Fruit fly (Drosophila melanogaster) whole organism, embryonic: ENCODE results near the gene CG17207.

Experiments
- Asciz ChIP-seq: fragments of 200-800 bp; sonication (Bioruptor generic); optimal IDR thresholded peaks from 2 replicates; lab custom pipeline; 2017; ENCODE audit warnings: missing biosample characterization, mild to moderate bottlenecking, missing genetic modification characterization, missing genetic modification reagents
- CG10147 ChIP-seq: fragments of 200-800 bp; sonication (Bioruptor generic); optimal IDR thresholded peaks from 2 replicates; lab custom pipeline; 2019; ENCODE audit warnings: missing biosample characterization, mild to moderate bottlenecking, missing genetic modification characterization, moderate library complexity
- CG10267 ChIP-seq: fragments of 200-800 bp; sonication (Bioruptor generic); optimal IDR thresholded peaks from 2 replicates; lab custom pipeline; 2018; ENCODE audit warnings: missing biosample characterization, mild to moderate bottlenecking, missing genetic modification characterization, moderate library complexity
- CG10366 ChIP-seq: fragments of 200-800 bp; sonication (Bioruptor generic); IDR thresholded peaks from 2 replicates; pipeline ENCODE4 v1.3.6; 2022; ENCODE audit warnings: missing biosample characterization, missing genetic modification characterization
- CG10543 ChIP-seq: fragments of 200-800 bp; sonication (Bioruptor generic); optimal IDR thresholded peaks from 3 replicates; lab custom pipeline; 2017; ENCODE audit warnings: missing biosample characterization, mild to moderate bottlenecking, missing genetic modification characterization, moderate library complexity
- CG11695 ChIP-seq: fragments of 200-800 bp; sonication (Bioruptor generic); IDR thresholded peaks from 3 replicates; pipeline ENCODE4 v1.3.6; 2022; ENCODE audit warnings: missing biosample characterization, missing genetic modification characterization
- CG12391 ChIP-seq: fragments of 200-800 bp; sonication (Bioruptor generic); optimal IDR thresholded peaks from 3 replicates; lab custom pipeline; 2018; ENCODE audit warnings: missing biosample characterization, mild to moderate bottlenecking, missing genetic modification characterization, moderate library complexity
- CG13296 ChIP-seq: fragments of 200-800 bp; sonication (Bioruptor generic); optimal IDR thresholded peaks from 3 replicates; lab custom pipeline; 2018; ENCODE audit warnings: missing biosample characterization, mild to moderate bottlenecking, missing genetic modification characterization
- CG14860 ChIP-seq: fragments of 200-800 bp; sonication (Bioruptor generic); IDR thresholded peaks from 3 replicates; pipeline ENCODE4 v1.3.6; 2022; ENCODE audit warnings: missing biosample characterization, missing genetic modification characterization; ENCODE audit not compliant: partially characterized antibody
- CG15479 ChIP-seq: fragments of 200-800 bp; sonication (Bioruptor generic); optimal IDR thresholded peaks from 3 replicates; lab custom pipeline; 2019; ENCODE audit warnings: missing biosample characterization, mild to moderate bottlenecking, missing genetic modification characterization, moderate library complexity
- CG15514 ChIP-seq: fragments of 200-800 bp; sonication (Bioruptor generic); optimal IDR thresholded peaks from 3 replicates; lab custom pipeline; 2017; ENCODE audit warnings: missing biosample characterization, missing genetic modification characterization, mild to moderate bottlenecking, moderate library complexity, missing genetic modification reagents
- CG1602 ChIP-seq: fragments of 200-800 bp; sonication (Bioruptor generic); optimal IDR thresholded peaks from 3 replicates; lab custom pipeline; 2016; ENCODE audit warnings: missing biosample characterization, missing genetic modification characterization
- CG1647 ChIP-seq: fragments of 200-800 bp; sonication (Bioruptor generic); optimal IDR thresholded peaks from 3 replicates; lab custom pipeline; 2016; ENCODE audit warnings: missing biosample characterization, missing genetic modification characterization
- CG17328 ChIP-seq: fragments of 200-800 bp; sonication (Bioruptor generic); IDR thresholded peaks from 2 replicates; pipeline ENCODE4 v1.3.6; 2022; ENCODE audit warnings: missing biosample characterization, missing genetic modification characterization
- CG17385 ChIP-seq: fragments of 200-800 bp; sonication (Bioruptor generic); optimal IDR thresholded peaks from 3 replicates; lab custom pipeline; 2018; ENCODE audit warnings: missing biosample characterization, mild to moderate bottlenecking, missing genetic modification characterization
- CG2202 ChIP-seq: fragments of 200-800 bp; sonication (Bioruptor generic); optimal IDR thresholded peaks from 2 replicates; lab custom pipeline; 2018; ENCODE audit warnings: missing biosample characterization, mild to moderate bottlenecking, missing genetic modification characterization
- CG32532 ChIP-seq: fragments of 200-800 bp; sonication (Bioruptor generic); IDR thresholded peaks from 2 replicates; pipeline ENCODE4 v1.3.6; 2022; ENCODE audit warnings: missing biosample characterization, missing genetic modification characterization
- CG3407 ChIP-seq: fragments of 200-800 bp; sonication (Bioruptor generic); optimal IDR thresholded peaks from 2 replicates; lab custom pipeline; 2018; ENCODE audit warnings: missing biosample characterization, mild to moderate bottlenecking, missing genetic modification characterization
- CG3847 ChIP-seq: fragments of 200-800 bp; sonication (Bioruptor generic); IDR thresholded peaks from 2 replicates; pipeline ENCODE4 v1.3.6; 2022; ENCODE audit warnings: missing biosample characterization, missing genetic modification characterization
- CG4820 ChIP-seq: fragments of 200-800 bp; sonication (Bioruptor generic); optimal IDR thresholded peaks from 3 replicates; lab custom pipeline; 2016; ENCODE audit warnings: missing biosample characterization, missing genetic modification characterization
- CG6689 ChIP-seq: fragments of 200-800 bp; sonication (Bioruptor generic); IDR thresholded peaks from 2 replicates; pipeline ENCODE4 v1.3.6; 2022; ENCODE audit warnings: missing biosample characterization, missing genetic modification characterization
- CG8478 ChIP-seq: fragments of >200 bp; optimal IDR thresholded peaks from 2 replicates; lab custom pipeline; 2018
- CG9932 ChIP-seq: fragments of 200-800 bp; sonication (Bioruptor generic); IDR thresholded peaks from 2 replicates; pipeline ENCODE4 v1.3.6; 2022; ENCODE audit warnings: missing biosample characterization, missing genetic modification characterization
- Dip2 ChIP-seq: fragments of 200-800 bp; sonication (Bioruptor generic); IDR thresholded peaks from 2 replicates; pipeline ENCODE4 v1.3.6; 2022; ENCODE audit warnings: missing biosample characterization, missing genetic modification characterization
- Elba2 ChIP-seq: fragments of 200-800 bp; sonication (Bioruptor generic); optimal IDR thresholded peaks from 3 replicates; lab custom pipeline; 2016; ENCODE audit warnings: missing biosample characterization, missing genetic modification characterization
- GATAe ChIP-seq: fragments of 200-800 bp; sonication (Bioruptor generic); conservative IDR thresholded peaks from 2 replicates; pipeline ENCODE4 v1.3.6; 2022; ENCODE audit warnings: missing biosample characterization, missing genetic modification characterization
- Hand ChIP-seq: fragments of 200-800 bp; sonication (Bioruptor generic); optimal IDR thresholded peaks from 2 replicates; lab custom pipeline; 2017; ENCODE audit warnings: mild to moderate bottlenecking, missing biosample characterization, missing genetic modification reagents, missing genetic modification characterization
- HmgD ChIP-seq: fragments of 200-800 bp; sonication (Bioruptor generic); optimal IDR thresholded peaks from 3 replicates; lab custom pipeline; 2016; ENCODE audit warnings: missing biosample characterization, missing genetic modification characterization
- Hr78 ChIP-seq, 2 experiments: fragments of 200-800 bp in 1 of 2; fragments of >200 bp in 1 of 2; sonication (Bioruptor generic) in 1 of 2; optimal IDR thresholded peaks; 2 replicates each; lab custom pipeline; 2017 to 2019; ENCODE audit warnings: missing biosample characterization in 2 of 2, missing genetic modification characterization in 2 of 2, mild to moderate bottlenecking in 1 of 2, moderate library complexity in 1 of 2
- Lim3 ChIP-seq: fragments of 200-800 bp; sonication (Bioruptor generic); IDR thresholded peaks from 2 replicates; pipeline ENCODE4 v1.3.6; 2022; ENCODE audit warnings: missing biosample characterization, missing genetic modification characterization
- MTF-1 ChIP-seq: fragments of 200-800 bp; sonication (Bioruptor generic); optimal IDR thresholded peaks from 2 replicates; lab custom pipeline; 2018; ENCODE audit warnings: missing biosample characterization, mild to moderate bottlenecking, missing genetic modification characterization, borderline replicate concordance
- Max ChIP-seq: fragments of 200-800 bp; sonication (Bioruptor generic); optimal IDR thresholded peaks from 2 replicates; lab custom pipeline; 2016; ENCODE audit warnings: missing biosample characterization, mild to moderate bottlenecking, missing genetic modification characterization
- Mes4 ChIP-seq: fragments of 200-800 bp; sonication (Bioruptor generic); optimal IDR thresholded peaks from 2 replicates; lab custom pipeline; 2016; ENCODE audit warnings: missing biosample characterization, missing genetic modification characterization
- Ptx1 ChIP-seq: fragments of 200-800 bp; sonication (Bioruptor generic); IDR thresholded peaks from 2 replicates; pipeline ENCODE4 v1.3.6; 2022; ENCODE audit warnings: missing biosample characterization, missing genetic modification characterization
- Scr ChIP-seq: fragments of 200-800 bp; sonication (Bioruptor generic); IDR thresholded peaks from 2 replicates; pipeline ENCODE4 v1.3.6; 2022; ENCODE audit warnings: missing biosample characterization, missing genetic modification characterization; ENCODE audit not compliant: partially characterized antibody
- bab2 ChIP-seq: fragments of 200-800 bp; sonication (Bioruptor generic); optimal IDR thresholded peaks from 2 replicates; lab custom pipeline; 2016; ENCODE audit warnings: missing biosample characterization, missing genetic modification characterization
- cad ChIP-seq: fragments of >200 bp; optimal IDR thresholded peaks from 2 replicates; lab custom pipeline; 2017; ENCODE audit warnings: missing biosample characterization, missing genetic modification characterization
- cas ChIP-seq: fragments of 200-800 bp; sonication (Bioruptor generic); IDR thresholded peaks from 2 replicates; pipeline ENCODE4 v1.3.6; 2022; ENCODE audit warnings: missing biosample characterization, missing genetic modification characterization
- kay ChIP-seq: fragments of 200-800 bp; sonication (Bioruptor generic); optimal IDR thresholded peaks from 2 replicates; lab custom pipeline; 2016; ENCODE audit warnings: missing biosample characterization, missing genetic modification characterization
- lmd ChIP-seq: fragments of 200-800 bp; sonication (Bioruptor generic); IDR thresholded peaks from 2 replicates; pipeline ENCODE4 v1.3.6; 2022; ENCODE audit warnings: missing biosample characterization, missing genetic modification characterization
- lola ChIP-seq, 3 experiments: fragments of >200 bp in 2 of 3; fragments of 200-800 bp in 1 of 3; sonication (Bioruptor generic) in 1 of 3; optimal IDR thresholded peaks; 2 replicates each; lab custom pipeline; 2017 to 2019; ENCODE audit warnings: missing biosample characterization in 3 of 3, missing genetic modification characterization in 3 of 3, mild to moderate bottlenecking in 1 of 3, moderate library complexity in 1 of 3
- maf-S ChIP-seq: fragments of 200-800 bp; sonication (Bioruptor generic); optimal IDR thresholded peaks from 2 replicates; lab custom pipeline; 2016; ENCODE audit warnings: missing biosample characterization, missing genetic modification characterization
- mam ChIP-seq: fragments of 200-800 bp; sonication (Bioruptor generic); optimal IDR thresholded peaks from 3 replicates; lab custom pipeline; 2016; ENCODE audit warnings: missing biosample characterization, missing genetic modification characterization
- oc ChIP-seq: fragments of 200-800 bp; sonication (Bioruptor generic); optimal IDR thresholded peaks from 2 replicates; lab custom pipeline; 2018; ENCODE audit warnings: missing biosample characterization, mild to moderate bottlenecking, missing genetic modification characterization, moderate library complexity
- pfk ChIP-seq: fragments of 200-800 bp; sonication (Bioruptor generic); optimal IDR thresholded peaks from 2 replicates; lab custom pipeline; 2018; ENCODE audit warnings: missing biosample characterization, mild to moderate bottlenecking, missing genetic modification characterization, moderate library complexity
- sc ChIP-seq, 3 experiments: fragments of >200 bp in 2 of 3; fragments of 200-800 bp in 1 of 3; sonication (Bioruptor generic) in 1 of 3; optimal IDR thresholded peaks; 2 replicates in 2 of 3; 3 replicates in 1 of 3; lab custom pipeline; 2017; ENCODE audit warnings: mild to moderate bottlenecking in 1 of 3, missing biosample characterization in 1 of 3, missing genetic modification characterization in 1 of 3, missing genetic modification reagents in 1 of 3
- sna ChIP-seq: fragments of 200-800 bp; sonication (Bioruptor generic); IDR thresholded peaks from 2 replicates; pipeline ENCODE4 v1.3.6; 2022; ENCODE audit warnings: missing biosample characterization, missing genetic modification characterization; ENCODE audit not compliant: partially characterized antibody
- tin ChIP-seq: fragments of 200-800 bp; sonication (Bioruptor generic); optimal IDR thresholded peaks from 3 replicates; lab custom pipeline; 2016; ENCODE audit warnings: missing biosample characterization, missing genetic modification characterization
- twi ChIP-seq: fragments of 200-800 bp; optimal IDR thresholded peaks from 2 replicates; lab custom pipeline; 2019; ENCODE audit warnings: missing biosample characterization, mild to moderate bottlenecking, missing genetic modification characterization, moderate library complexity

Gene CG17207

dm6 chr3R:12433764-12434163, 5.2 kb downstream of the CG17207 start, which contains the start of the genes Aos1 and Srlp (continued):
- peak in 1 of 3 experiments; percentile 56 for TF ChIP-seq lola (GFP tag; optimal IDR thresholded peaks at IDR 0.05; lab: Kevin White, UChicago)
- no peak for TF ChIP-seq Lim3 (GFP tag; lab: Robert Waterston, UW)
- peak; percentile 41 for TF ChIP-seq CG10543 (GFP tag; lab: Kevin White, UChicago)
- TF ChIP-seq CG14860 (GFP tag; lab: Robert Waterston, UW): no peak
- no peak for TF ChIP-seq Asciz (GFP tag; lab: Kevin White, UChicago)
- peak; percentile 3 for TF ChIP-seq CG1602 (GFP tag; lab: Kevin White, UChicago)
- TF ChIP-seq twi: peak; percentile 46
- no peak for TF ChIP-seq CG15479 (GFP tag; lab: Kevin White, UChicago)
- no peak for TF ChIP-seq sc (optimal IDR thresholded peaks at IDR 0.05; lab: Kevin White, UChicago)
- TF ChIP-seq sc (GFP tag; optimal IDR thresholded peaks at IDR 0.05; lab: Kevin White, UChicago): peak; percentile 1
- no peak for TF ChIP-seq GATAe
- peak; percentile 50; the same call in 1 of the 2 replicates for TF ChIP-seq Scr (GFP tag; lab: Robert Waterston, UW)
- TF ChIP-seq Hr78 (GFP tag; optimal IDR thresholded peaks at IDR 0.05; lab: Kevin White, UChicago): no peak
- peak; percentile 70 for TF ChIP-seq CG10267
- TF ChIP-seq Mes4 (GFP tag; lab: Kevin White, UChicago): no peak
- TF ChIP-seq CG8478 (lab: Kevin White, UChicago): no peak
- TF ChIP-seq CG10147: peak; percentile 62
- peak; percentile 47; the same call in 1 of the 2 replicates for TF ChIP-seq CG32532 (GFP tag; lab: Robert Waterston, UW)
- peak; percentile 55; the same call in 1 of the 2 replicates for TF ChIP-seq CG3847 (GFP tag; lab: Robert Waterston, UW)
- TF ChIP-seq CG2202 (tag; lab: Kevin White, UChicago): no peak
- peak; percentile 15 for TF ChIP-seq mam (GFP tag; lab: Kevin White, UChicago)

dm6 chr3R:12431030-12431489, 7.9 kb downstream of the CG17207 start, which contains the start of gene Prosalpha2:
Prosalpha2 (plus strand) TSS chr3R:12431321.
- peak; percentile 72 for TF ChIP-seq Elba2 (GFP tag; lab: Kevin White, UChicago)
- TF ChIP-seq sna (GFP tag; lab: Robert Waterston, UW): no peak
- no peak for TF ChIP-seq CG13296
- TF ChIP-seq CG10366 (GFP tag; lab: Robert Waterston, UW): no peak
- no peak for TF ChIP-seq Hand
- no peak for TF ChIP-seq bab2 (GFP tag; lab: Kevin White, UChicago)
- no peak for TF ChIP-seq cad
- TF ChIP-seq CG9932 (GFP tag; lab: Robert Waterston, UW): no peak
- TF ChIP-seq maf-S (GFP tag; lab: Kevin White, UChicago): no peak
- peak; percentile 21; the same call in 1 of the 2 replicates for TF ChIP-seq Ptx1
- TF ChIP-seq CG6689 (GFP tag; lab: Robert Waterston, UW): no peak
- peak; percentile 62 for TF ChIP-seq CG15514
- no peak for TF ChIP-seq cas (GFP tag; lab: Robert Waterston, UW)
- no peak for TF ChIP-seq HmgD (GFP tag; lab: Kevin White, UChicago)
- TF ChIP-seq CG14860 (GFP tag; lab: Robert Waterston, UW): no peak
- TF ChIP-seq kay (GFP tag; lab: Kevin White, UChicago): no peak
- TF ChIP-seq oc (tag; lab: Kevin White, UChicago): no peak
- peak; percentile 15; the same call in 1 of the 2 replicates for TF ChIP-seq lmd
- no peak for TF ChIP-seq CG11695 (GFP tag; lab: Robert Waterston, UW)
- peak; percentile 1 for TF ChIP-seq CG12391 (tag; lab: Kevin White, UChicago)
- TF ChIP-seq CG1647: no peak
- TF ChIP-seq CG4820 (GFP tag; lab: Kevin White, UChicago): no peak
- TF ChIP-seq CG17328 (GFP tag; lab: Robert Waterston, UW): no peak
- TF ChIP-seq CG3407: no peak
- no peak for TF ChIP-seq pfk (GFP tag; lab: Kevin White, UChicago)
- TF ChIP-seq Max (GFP tag; lab: Kevin White, UChicago): no peak
- TF ChIP-seq tin (GFP tag; lab: Kevin White, UChicago): no peak
- no peak for TF ChIP-seq Dip2
- no peak for TF ChIP-seq MTF-1 (GFP tag; lab: Kevin White, UChicago)
- no peak for TF ChIP-seq CG17385 (GFP tag; lab: Kevin White, UChicago)
